Worm (Caenorhabditis elegans) whole organism, L1 larva: ENCODE data around the gene ZK287.1.

Source experiments
- F16B12.6 ChIP-seq: fragments of 150-350 bp; optimal IDR thresholded peaks from 2 replicates; lab custom pipeline; 2014; ENCODE audit warnings: missing biosample characterization, missing genetic modification characterization
- Y116A8C.19 ChIP-seq: sonication (generic microtip); optimal IDR thresholded peaks from 2 replicates; lab custom pipeline; 2016; ENCODE audit warnings: missing compliant biosample characterization, missing genetic modification characterization, borderline replicate concordance
- alr-1 ChIP-seq: fragments of 200-800 bp; sonication (Bioruptor generic); optimal IDR thresholded peaks from 2 replicates; lab custom pipeline; 2018; ENCODE audit warnings: borderline replicate concordance, mild to moderate bottlenecking, missing genetic modification characterization, missing compliant biosample characterization
- blmp-1 ChIP-seq: fragments of 150-350 bp; optimal IDR thresholded peaks from 2 replicates; lab custom pipeline; 2014; ENCODE audit warnings: missing biosample characterization, missing genetic modification characterization
- ceh-63 ChIP-seq: fragments of 200-800 bp; sonication (Bioruptor generic); optimal IDR thresholded peaks from 2 replicates; lab custom pipeline; 2018; ENCODE audit warnings: mild to moderate bottlenecking, missing genetic modification characterization, missing compliant biosample characterization
- ceh-8 ChIP-seq: fragments of 200-800 bp; sonication (Bioruptor generic); optimal IDR thresholded peaks from 2 replicates; lab custom pipeline; 2018; ENCODE audit warnings: mild to moderate bottlenecking, missing genetic modification characterization, moderate library complexity, missing compliant biosample characterization
- ceh-88 ChIP-seq: fragments of 200-800 bp; sonication (Bioruptor generic); IDR thresholded peaks from 2 replicates; pipeline ENCODE4 v1.3.6; 2022; ENCODE audit warnings: missing genetic modification characterization, missing compliant biosample characterization
- ceh-90 ChIP-seq: sonication (generic microtip); optimal IDR thresholded peaks from 2 replicates; lab custom pipeline; 2016; ENCODE audit warnings: missing genetic modification characterization, missing compliant biosample characterization
- dpl-1 ChIP-seq, 3 experiments: fragments of 150-350 bp in 2 of 3; sonication (generic microtip) in 1 of 3; optimal IDR thresholded peaks; 2 replicates each; lab custom pipeline; 2014 to 2017; ENCODE audit warnings: missing biosample characterization in 3 of 3, missing genetic modification characterization in 3 of 3, missing genetic modification reagents in 3 of 3
- efl-1 ChIP-seq, 4 experiments: fragments of 150-350 bp; optimal IDR thresholded peaks in 3 of 4; peaks in 1 of 4; 1 replicate in 1 of 4; 2 replicates in 3 of 4; lab custom pipeline; 2014; ENCODE audit warnings: missing biosample characterization in 2 of 4, missing genetic modification characterization in 2 of 4, missing genetic modification reagents in 2 of 4
- egl-13 ChIP-seq: sonication (generic microtip); optimal IDR thresholded peaks from 2 replicates; lab custom pipeline; 2016; ENCODE audit warnings: missing genotype, missing genetic modification reagents, missing genetic modification characterization, missing compliant biosample characterization
- egl-27 ChIP-seq, 2 experiments: fragments of 150-350 bp in 1 of 2; sonication (generic microtip); optimal IDR thresholded peaks; 3 replicates each; lab custom pipeline; 2017 to 2018; ENCODE audit warnings: missing biosample characterization in 2 of 2, missing genetic modification characterization in 2 of 2, missing genetic modification reagents in 2 of 2
- fkh-10 ChIP-seq: sonication (generic microtip); optimal IDR thresholded peaks from 2 replicates; lab custom pipeline; 2017; ENCODE audit warnings: missing biosample characterization, missing genetic modification reagents, missing genetic modification characterization
- fkh-8 ChIP-seq: sonication (generic microtip); optimal IDR thresholded peaks from 2 replicates; lab custom pipeline; 2016; ENCODE audit warnings: mild to moderate bottlenecking, missing genetic modification characterization, missing compliant biosample characterization
- fos-1 ChIP-seq: fragments of 150-350 bp; optimal IDR thresholded peaks from 2 replicates; lab custom pipeline; 2014; ENCODE audit warnings: missing biosample characterization, missing genetic modification characterization
- grh-1 ChIP-seq: fragments of 200-800 bp; sonication (Bioruptor generic); IDR thresholded peaks from 2 replicates; pipeline ENCODE4 v1.3.6; 2022; ENCODE audit warnings: missing genetic modification reagents, missing genetic modification characterization, missing compliant biosample characterization
- hpl-2 ChIP-seq: fragments of 150-350 bp; optimal IDR thresholded peaks from 2 replicates; lab custom pipeline; 2014; ENCODE audit warnings: missing biosample characterization, missing genetic modification reagents, missing genetic modification characterization
- isw-1 ChIP-seq: fragments of 200-800 bp; sonication (Bioruptor generic); IDR thresholded peaks from 2 replicates; pipeline ENCODE4 v1.3.6; 2022; ENCODE audit warnings: missing genetic modification characterization, missing compliant biosample characterization
- lin-13 ChIP-seq: fragments of 150-350 bp; optimal IDR thresholded peaks from 2 replicates; lab custom pipeline; 2014; ENCODE audit warnings: missing biosample characterization, missing genetic modification reagents, missing genetic modification characterization
- lin-14 ChIP-seq: fragments of 200-800 bp; sonication (Bioruptor generic); optimal IDR thresholded peaks from 2 replicates; lab custom pipeline; 2018; ENCODE audit warnings: mild to moderate bottlenecking, missing genetic modification characterization, moderate library complexity, missing compliant biosample characterization
- lin-39 ChIP-seq: fragments of 150-350 bp; optimal IDR thresholded peaks from 2 replicates; lab custom pipeline; 2014; ENCODE audit warnings: missing biosample characterization, missing genetic modification reagents, missing genetic modification characterization
- mdl-1 ChIP-seq, 2 experiments: fragments of 150-350 bp; optimal IDR thresholded peaks; 2 replicates each; lab custom pipeline; 2014 to 2017; ENCODE audit warnings: missing biosample characterization in 2 of 2, missing genetic modification characterization in 2 of 2, inconsistent platforms in 1 of 2
- nhr-11 ChIP-seq: fragments of 150-350 bp; optimal IDR thresholded peaks from 2 replicates; lab custom pipeline; 2014; ENCODE audit warnings: missing biosample characterization, missing genetic modification characterization
- nhr-12 ChIP-seq: sonication (generic microtip); optimal IDR thresholded peaks from 2 replicates; lab custom pipeline; 2017; ENCODE audit warnings: missing biosample characterization, missing genetic modification characterization
- nhr-71 ChIP-seq: sonication (generic microtip); optimal IDR thresholded peaks from 2 replicates; lab custom pipeline; 2016; ENCODE audit warnings: mild to moderate bottlenecking, missing genetic modification characterization, moderate library complexity, missing compliant biosample characterization
- nhr-77 ChIP-seq: fragments of 150-350 bp; optimal IDR thresholded peaks from 2 replicates; lab custom pipeline; 2014; ENCODE audit warnings: missing biosample characterization, missing genetic modification characterization
- pag-3 ChIP-seq: sonication (generic microtip); optimal IDR thresholded peaks from 2 replicates; lab custom pipeline; 2017; ENCODE audit warnings: missing genetic modification characterization, mild to moderate bottlenecking, missing compliant biosample characterization, antibody characterized with exemption, borderline replicate concordance; ENCODE audit not compliant: insufficient read depth
- skn-1 ChIP-seq: fragments of 150-350 bp; optimal IDR thresholded peaks from 2 replicates; lab custom pipeline; 2014; ENCODE audit warnings: missing biosample characterization, missing genetic modification characterization
- snu-23 ChIP-seq: sonication (generic microtip); optimal IDR thresholded peaks from 2 replicates; lab custom pipeline; 2016; ENCODE audit warnings: missing genetic modification characterization, missing compliant biosample characterization
- swsn-7 ChIP-seq: sonication (generic microtip); optimal IDR thresholded peaks from 2 replicates; lab custom pipeline; 2016; ENCODE audit warnings: missing genetic modification characterization, missing compliant biosample characterization
- tbx-2 ChIP-seq: sonication (generic microtip); optimal IDR thresholded peaks from 2 replicates; lab custom pipeline; 2016; ENCODE audit warnings: missing genetic modification characterization, missing compliant biosample characterization
- unc-130 ChIP-seq: fragments of 150-350 bp; optimal IDR thresholded peaks from 2 replicates; lab custom pipeline; 2017; ENCODE audit warnings: missing biosample characterization, missing genetic modification characterization, inconsistent platforms
- vab-15 ChIP-seq: sonication (generic microtip); optimal IDR thresholded peaks from 2 replicates; lab custom pipeline; 2017; ENCODE audit warnings: missing genotype, mild to moderate bottlenecking, missing genetic modification characterization, missing compliant biosample characterization
- xbp-1 ChIP-seq: sonication (generic microtip); optimal IDR thresholded peaks from 2 replicates; lab custom pipeline; 2016; ENCODE audit warnings: missing genetic modification characterization, missing compliant biosample characterization
- zip-4 ChIP-seq: fragments of 200-800 bp; sonication (Bioruptor generic); optimal IDR thresholded peaks from 2 replicates; lab custom pipeline; 2018; ENCODE audit warnings: mild to moderate bottlenecking, missing genetic modification characterization, moderate library complexity, missing compliant biosample characterization

The ZK287.1 gene

ce11 chrV:9679166-9679565, 12.7 kb downstream of the ZK287.1 start, which contains the start of gene ZK287.9:
ZK287.9 (plus strand) TSS chrV:9679357.
- TF ChIP-seq tbx-2 (tag; lab: Kevin White, UChicago) (no peak), mdl-1 (tag; optimal IDR thresholded peaks at IDR 0.05; lab: Kevin White, UChicago) (no peak), egl-13 (tag; lab: Kevin White, UChicago) (no peak), ceh-63 (GFP tag; lab: Kevin White, UChicago) (no peak), hpl-2 (GFP tag; lab: Kevin White, UChicago) (no peak), blmp-1 (tag; lab: Kevin White, UChicago) (no peak), alr-1 (tag; lab: Kevin White, UChicago) (no peak)

- TF ChIP-seq nhr-12 (no peak), efl-1 (optimal IDR thresholded peaks at IDR 0.05; lab: Kevin White, UChicago) (no peak), efl-1 (GFP tag; optimal IDR thresholded peaks at IDR 0.05 in 1 of 2; lab: Kevin White, UChicago) (peak in 1 of 2 experiments; percentile 38), grh-1 (GFP tag; lab: Robert Waterston, UW) (no peak)
- TF ChIP-seq, all 84 proteins: peak for 1
These were observed 13.8 kb downstream of the ZK287.1 start for ce11 chrV:9680260-9680659.

- TF ChIP-seq isw-1 (GFP tag; lab: Robert Waterston, UW): no peak
- no peak for TF ChIP-seq hpl-2 (GFP tag; lab: Kevin White, UChicago)
- TF ChIP-seq egl-27 (tag; optimal IDR thresholded peaks at IDR 0.05; lab: Kevin White, UChicago): no peak
- TF ChIP-seq ceh-90 (tag; lab: Kevin White, UChicago): no peak
- no peak for TF ChIP-seq vab-15 (tag; lab: Kevin White, UChicago)
- no peak for TF ChIP-seq dpl-1 (GFP tag; optimal IDR thresholded peaks at IDR 0.05; lab: Kevin White, UChicago)
- TF ChIP-seq ceh-8 (GFP tag; lab: Kevin White, UChicago): no peak
- TF ChIP-seq fkh-8 (tag; lab: Kevin White, UChicago): no peak
These were observed 19.1 kb downstream of the ZK287.1 start, which contains the start of gene ZK287.4 for ce11 chrV:9685559-9685958. ZK287.4 (minus strand) TSS chrV:9685659.

- no peak for TF ChIP-seq zip-4 (GFP tag; lab: Kevin White, UChicago)
- no peak for TF ChIP-seq lin-39 (tag; lab: Kevin White, UChicago)
- TF ChIP-seq ceh-88: no peak
- no peak for TF ChIP-seq fos-1 (tag; lab: Kevin White, UChicago)
- TF ChIP-seq swsn-7: no peak
- no peak for TF ChIP-seq nhr-11 (tag; lab: Kevin White, UChicago)
- no peak for TF ChIP-seq fkh-10
- TF ChIP-seq Y116A8C.19 (tag; lab: Kevin White, UChicago): no peak
- TF ChIP-seq nhr-77: no peak
- TF ChIP-seq lin-13 (GFP tag; lab: Kevin White, UChicago): no peak
- TF ChIP-seq snu-23 (GFP tag; lab: Kevin White, UChicago): no peak
- no peak for TF ChIP-seq fkh-8 (tag; lab: Kevin White, UChicago)
- no peak for TF ChIP-seq ceh-8 (GFP tag; lab: Kevin White, UChicago)
- TF ChIP-seq nhr-71 (tag; lab: Kevin White, UChicago): no peak
- no peak for TF ChIP-seq skn-1 (tag; lab: Kevin White, UChicago)
- no peak for TF ChIP-seq F16B12.6 (tag; lab: Kevin White, UChicago)
These were observed 22.9 kb downstream of the ZK287.1 start for ce11 chrV:9689364-9689763.

ce11 chrV:9690099-9690572, 23.6 kb downstream of the ZK287.1 start, which contains the start of gene rbx-1:
rbx-1 (minus strand) TSS chrV:9690522.
- no peak for TF ChIP-seq xbp-1 (tag; lab: Kevin White, UChicago)
- no peak for TF ChIP-seq lin-14 (GFP tag; lab: Kevin White, UChicago)
- TF ChIP-seq unc-130 (tag; lab: Kevin White, UChicago): no peak
- no peak for TF ChIP-seq nhr-77
- TF ChIP-seq efl-1 (optimal IDR thresholded peaks at IDR 0.05; lab: Kevin White, UChicago): no peak
- peak in 1 of 2 experiments; percentile 91 for TF ChIP-seq efl-1 (GFP tag; optimal IDR thresholded peaks at IDR 0.05 in 1 of 2; lab: Kevin White, UChicago)
- TF ChIP-seq ceh-88: no peak
- no peak for TF ChIP-seq pag-3 (tag; lab: Kevin White, UChicago)
